Fruit fly (Drosophila melanogaster): ENCODE results near the gene fbp.
A peak's percentile ranks its signal among the peaks of the same experiment; 100 is the strongest.

fbp gene

DNA sequence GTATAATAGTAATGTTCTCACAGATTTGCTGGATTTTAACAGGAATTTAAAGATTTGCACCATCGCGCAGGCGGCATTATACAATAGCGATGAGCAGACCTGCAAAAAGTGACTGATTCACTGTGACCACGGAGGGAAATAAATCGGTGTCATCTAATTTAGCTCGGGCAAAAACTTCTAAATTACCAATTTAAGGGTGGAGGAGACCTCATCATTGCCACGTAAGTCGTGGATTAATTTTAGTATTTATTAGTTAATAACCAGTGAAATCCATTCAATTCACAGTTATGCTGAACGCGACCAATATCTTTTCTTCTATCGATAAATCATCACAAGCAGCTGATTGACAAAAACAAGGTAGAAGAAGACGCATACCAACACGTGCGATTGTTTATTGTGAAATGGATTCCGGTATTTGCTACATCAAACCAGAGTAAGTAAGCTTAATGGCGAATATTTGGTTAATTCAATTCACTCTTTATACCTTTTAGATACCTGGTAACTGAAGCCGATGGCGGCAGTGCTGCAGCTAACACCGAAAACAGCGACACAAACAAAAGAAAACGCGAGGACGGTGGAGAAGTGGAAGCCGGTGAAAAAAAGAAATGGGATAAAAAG, 5.3 kb downstream of the fbp start, which contains the start of the genes CG10628 and Dus3 (continued):
- TF ChIP-seq CG17385 (GFP tag; optimal IDR thresholded peaks at IDR 0.05) (peak; percentile 98), CG18262 (tag; optimal IDR thresholded peaks at IDR 0.05) (peak; percentile 88), CG17612 (GFP tag; IDR thresholded peaks at IDR 0.05) (peak; percentile 75), gem (tag; optimal IDR thresholded peaks at IDR 0.05) (peak; percentile 95), CG16815 (GFP tag; optimal IDR thresholded peaks at IDR 0.05) (peak; percentile 79), CG8765 (GFP tag; IDR thresholded peaks at IDR 0.05) (peak; percentile 71), emc (GFP tag; optimal IDR thresholded peaks at IDR 0.05) (peak; percentile 84), insv (GFP tag; optimal IDR thresholded peaks at IDR 0.05) (peak in 1 of 2 experiments; percentile 58), sisA (GFP tag; IDR thresholded peaks at IDR 0.05) (peak; percentile 92), CG11696 (GFP tag; IDR thresholded peaks at IDR 0.05) (peak; percentile 80), CG1832 (GFP tag; optimal IDR thresholded peaks at IDR 0.05) (no peak), CG3281 (GFP tag; optimal IDR thresholded peaks at IDR 0.05) (peak; percentile 91), ERR (GFP tag; optimal IDR thresholded peaks at IDR 0.05) (peak; percentile 73), CG8388 (GFP tag; optimal IDR thresholded peaks at IDR 0.05) (peak; percentile 84), CG7372 (GFP tag; IDR thresholded peaks at IDR 0.05) (peak; percentile 90), Ets97D (GFP tag; optimal IDR thresholded peaks at IDR 0.05) (peak; percentile 83), fd64A (GFP tag; optimal IDR thresholded peaks at IDR 0.05) (peak; percentile 67), Dek (tag; optimal IDR thresholded peaks at IDR 0.05) (peak; percentile 82), cwo (GFP tag; optimal IDR thresholded peaks at IDR 0.05) (peak; percentile 91), ro (GFP tag; IDR thresholded peaks at IDR 0.05) (peak; percentile 49), Atf-2 (GFP tag; optimal IDR thresholded peaks at IDR 0.05) (peak; percentile 84), tup (GFP tag; optimal IDR thresholded peaks at IDR 0.05) (peak; percentile 51), MESR4 (GFP tag; optimal IDR thresholded peaks at IDR 0.05) (peak; percentile 52), CG1233 (GFP tag; optimal IDR thresholded peaks at IDR 0.05) (peak; percentile 90), pan (optimal IDR thresholded peaks at IDR 0.05) (no peak), pan (GFP tag; optimal IDR thresholded peaks at IDR 0.05 in 1 of 2, IDR thresholded peaks at IDR 0.05 in 1 of 2) (peak in 1 of 2 experiments; percentile 95), CrebB (tag; optimal IDR thresholded peaks at IDR 0.05) (peak; percentile 87), CG2120 (GFP tag; optimal IDR thresholded peaks at IDR 0.05) (peak; percentile 96), sqz (GFP tag; optimal IDR thresholded peaks at IDR 0.05) (no peak), Meics (GFP tag; optimal IDR thresholded peaks at IDR 0.05) (peak; percentile 91), CG15514 (GFP tag; optimal IDR thresholded peaks at IDR 0.05) (peak; percentile 83), Ets65A (GFP tag) (peak; percentile 99), unc-4 (GFP tag; IDR thresholded peaks at IDR 0.05; ENCODE audit: partially characterized antibody) (peak; percentile 58), bigmax (GFP tag; optimal IDR thresholded peaks at IDR 0.05) (peak; percentile 34), CG6791 (GFP tag; IDR thresholded peaks at IDR 0.05; ENCODE audit: partially characterized antibody) (no peak), eve (GFP tag; optimal IDR thresholded peaks at IDR 0.05) (no peak), wek (GFP tag; optimal IDR thresholded peaks at IDR 0.05) (peak; percentile 53), az2 (GFP tag; optimal IDR thresholded peaks at IDR 0.05) (peak; percentile 90), CG6689 (GFP tag; IDR thresholded peaks at IDR 0.05) (peak; percentile 92), chm (GFP tag; IDR thresholded peaks at IDR 0.05) (peak; percentile 87), odd (GFP tag; optimal IDR thresholded peaks at IDR 0.05) (peak; percentile 73), CG2199 (GFP tag; IDR thresholded peaks at IDR 0.05) (peak; percentile 94), otp (GFP tag; IDR thresholded peaks at IDR 0.05) (peak; percentile 87), tin (GFP tag; optimal IDR thresholded peaks at IDR 0.05) (peak; percentile 90), Dad (GFP tag; optimal IDR thresholded peaks at IDR 0.05) (peak; percentile 92), exex (tag; optimal IDR thresholded peaks at IDR 0.05) (peak; percentile 61), Hey (tag; optimal IDR thresholded peaks at IDR 0.05) (peak; percentile 73), Dbx (GFP tag; IDR thresholded peaks at IDR 0.05) (peak; percentile 95), CG4360 (GFP tag; IDR thresholded peaks at IDR 0.05) (peak; percentile 58), CG17829 (tag; optimal IDR thresholded peaks at IDR 0.05) (peak; percentile 93)
